Fruit fly (Drosophila melanogaster): ENCODE measurements around the gene VAChT.

Gene VAChT

DNA sequence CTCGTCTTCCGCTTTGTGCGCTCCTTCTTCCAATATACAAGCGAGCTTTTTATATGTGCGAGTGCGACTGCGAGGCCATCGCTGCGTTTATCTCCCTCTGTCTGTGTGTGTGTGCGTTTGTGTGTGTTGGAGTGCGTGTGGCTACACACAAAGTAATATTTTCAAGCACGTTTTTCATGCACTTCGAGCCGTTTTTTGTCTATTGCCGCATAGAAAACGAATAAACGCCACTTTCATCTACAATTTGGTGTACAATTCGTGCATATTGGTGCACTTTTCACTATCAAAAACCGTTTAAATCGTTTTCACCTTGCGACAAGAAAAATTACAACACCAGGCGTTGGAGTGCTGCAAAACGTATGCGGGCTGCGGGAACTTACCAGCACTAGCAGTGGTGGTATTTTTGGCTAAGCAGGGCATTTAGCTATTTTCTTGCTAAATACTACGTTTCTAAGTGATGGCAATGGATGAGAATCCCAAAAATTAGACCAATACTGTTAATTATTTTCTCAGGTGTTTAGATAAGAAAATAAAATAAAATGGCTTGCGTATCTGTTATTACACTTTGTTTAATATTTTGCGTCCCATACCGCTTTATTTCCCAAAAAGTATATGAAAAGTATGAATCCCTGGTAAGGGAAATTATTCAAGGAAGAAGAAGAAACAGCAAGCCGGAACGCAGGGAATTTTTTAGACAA is 46.2 kb upstream of the VAChT start, which contains the start of the genes CG31224 and CstF64 (continued):
- no peak for TF ChIP-seq bbx (GFP tag; IDR thresholded peaks at IDR 0.05; ENCODE audit: partially characterized antibody)
- TF ChIP-seq knrl (GFP tag; IDR thresholded peaks at IDR 0.05; ENCODE audit: partially characterized antibody): no peak; the same call in 2 of the 3 replicates
- peak; percentile 85 for TF ChIP-seq CG10543 (GFP tag; optimal IDR thresholded peaks at IDR 0.05)
- TF ChIP-seq Oaz (GFP tag; IDR thresholded peaks at IDR 0.05): peak; percentile 63; the same call in 1 of the 2 replicates
- 0 out of 3 replicates have a peak, but pooled peaks have one; percentile 8 for TF ChIP-seq jigr1 (GFP tag; IDR thresholded peaks at IDR 0.05)
- no peak for TF ChIP-seq CG34224 (GFP tag; IDR thresholded peaks at IDR 0.05; ENCODE audit: partially characterized antibody)
- peak; percentile 84 for TF ChIP-seq CG6689 (GFP tag; IDR thresholded peaks at IDR 0.05)
- no peak for TF ChIP-seq ac (GFP tag; optimal IDR thresholded peaks at IDR 0.05)
- no peak for TF ChIP-seq Nf-YA (GFP tag; IDR thresholded peaks at IDR 0.05)
- no peak for TF ChIP-seq hbn (GFP tag; IDR thresholded peaks at IDR 0.05; ENCODE audit: partially characterized antibody)
- no peak for TF ChIP-seq prd (optimal IDR thresholded peaks at IDR 0.05)
- peak; percentile 89 for TF ChIP-seq prd (GFP tag; IDR thresholded peaks at IDR 0.05)
- peak; percentile 66 for TF ChIP-seq CG17186 (GFP tag; optimal IDR thresholded peaks at IDR 0.05)
- no peak for TF ChIP-seq CG7963 (GFP tag; IDR thresholded peaks at IDR 0.05; ENCODE audit: partially characterized antibody)
- TF ChIP-seq kay (GFP tag; optimal IDR thresholded peaks at IDR 0.05): peak; percentile 71
- TF ChIP-seq eyg (GFP tag; optimal IDR thresholded peaks at IDR 0.05): peak; percentile 76
- TF ChIP-seq HLH3B (GFP tag; IDR thresholded peaks at IDR 0.05): peak; percentile 75
- peak; percentile 88 for TF ChIP-seq ind (GFP tag; optimal IDR thresholded peaks at IDR 0.05)
- peak; percentile 12 for TF ChIP-seq CG10565 (GFP tag; optimal IDR thresholded peaks at IDR 0.05)
- TF ChIP-seq CG14441 (GFP tag; IDR thresholded peaks at IDR 0.05): peak; percentile 85
- TF ChIP-seq CG9876 (GFP tag; optimal IDR thresholded peaks at IDR 0.05): peak; percentile 75
- TF ChIP-seq CG14050 (GFP tag; IDR thresholded peaks at IDR 0.05): peak; percentile 70
- TF ChIP-seq pum (GFP tag; optimal IDR thresholded peaks at IDR 0.05): peak; percentile 88
- TF ChIP-seq ase (GFP tag; IDR thresholded peaks at IDR 0.05): peak; percentile 72; the same call in 2 of the 3 replicates
- peak; percentile 81 for TF ChIP-seq CG12744 (GFP tag; optimal IDR thresholded peaks at IDR 0.05)
- peak; percentile 86 for TF ChIP-seq nerfin-1 (tag; optimal IDR thresholded peaks at IDR 0.05)
- peak; percentile 50 for TF ChIP-seq exex (tag; optimal IDR thresholded peaks at IDR 0.05)
- no peak for TF ChIP-seq bowl (GFP tag; IDR thresholded peaks at IDR 0.05)
- peak; percentile 80 for TF ChIP-seq lmd (GFP tag; IDR thresholded peaks at IDR 0.05)
- peak; percentile 45; the same call in 1 of the 2 replicates for TF ChIP-seq CG1024 (GFP tag; IDR thresholded peaks at IDR 0.05)
- peak; percentile 79 for TF ChIP-seq ara (GFP tag; IDR thresholded peaks at IDR 0.05)
- no peak for TF ChIP-seq CG18011 (GFP tag; optimal IDR thresholded peaks at IDR 0.05)
- TF ChIP-seq CG3847 (GFP tag; IDR thresholded peaks at IDR 0.05): peak; percentile 92
- TF ChIP-seq dan (GFP tag; IDR thresholded peaks at IDR 0.05): no peak
- 0 out of 2 replicates have a peak, but pooled peaks have one; percentile 51 for TF ChIP-seq GATAe (GFP tag; conservative IDR thresholded peaks at IDR 0.05)
- TF ChIP-seq zfh1 (GFP tag; IDR thresholded peaks at IDR 0.05): peak; percentile 86; the same call in 2 of the 3 replicates
- peak; percentile 92 for TF ChIP-seq YL-1 (GFP tag; optimal IDR thresholded peaks at IDR 0.05)
- peak; percentile 85 for TF ChIP-seq phol (tag; optimal IDR thresholded peaks at IDR 0.05)
- peak; percentile 90 for TF ChIP-seq CG8944 (GFP tag; optimal IDR thresholded peaks at IDR 0.05)
- peak; percentile 43 for TF ChIP-seq scrt (GFP tag; optimal IDR thresholded peaks at IDR 0.05)
- peak; percentile 82 for TF ChIP-seq Atf3 (GFP tag; optimal IDR thresholded peaks at IDR 0.05)
- peak; percentile 77 for TF ChIP-seq CG32772 (GFP tag; IDR thresholded peaks at IDR 0.05)
- TF ChIP-seq kah (GFP tag; optimal IDR thresholded peaks at IDR 0.05): peak; percentile 8
- peak; percentile 85 for TF ChIP-seq HHEX (GFP tag; optimal IDR thresholded peaks at IDR 0.05)
- peak; percentile 37 for TF ChIP-seq CG3838 (GFP tag; optimal IDR thresholded peaks at IDR 0.05)
- TF ChIP-seq Dip3 (GFP tag; optimal IDR thresholded peaks at IDR 0.05): peak; percentile 89
- peak; percentile 63 for TF ChIP-seq gcm2 (GFP tag; optimal IDR thresholded peaks at IDR 0.05)
- TF ChIP-seq CG10431 (GFP tag; optimal IDR thresholded peaks at IDR 0.05): peak; percentile 46
- TF ChIP-seq org-1 (GFP tag; optimal IDR thresholded peaks at IDR 0.05): peak; percentile 57

Measured in whole organism, embryonic.